Fruit fly (Drosophila melanogaster) whole organism, embryonic: ENCODE results near the gene Taf10.

Experiments
- BtbVII ChIP-seq: fragments of 200-800 bp; sonication (Bioruptor generic); optimal IDR thresholded peaks from 3 replicates; lab custom pipeline; 2017; ENCODE audit warnings: missing biosample characterization, mild to moderate bottlenecking, missing genetic modification characterization
- Bteb2 ChIP-seq: fragments of 200-800 bp; sonication (Bioruptor generic); optimal IDR thresholded peaks from 2 replicates; lab custom pipeline; 2016; ENCODE audit warnings: missing biosample characterization, missing genetic modification characterization
- CG12155 ChIP-seq: fragments of 200-800 bp; sonication (Bioruptor generic); optimal IDR thresholded peaks from 3 replicates; lab custom pipeline; 2016; ENCODE audit warnings: missing biosample characterization, missing genetic modification characterization
- CG12942 ChIP-seq: fragments of 200-800 bp; sonication (Bioruptor generic); optimal IDR thresholded peaks from 3 replicates; lab custom pipeline; 2016; ENCODE audit warnings: missing biosample characterization, missing genetic modification characterization
- CG13894 ChIP-seq: fragments of 200-800 bp; sonication (Bioruptor generic); optimal IDR thresholded peaks from 3 replicates; lab custom pipeline; 2018; ENCODE audit warnings: missing biosample characterization, mild to moderate bottlenecking, missing genetic modification characterization, moderate library complexity
- CG14710 ChIP-seq: fragments of 200-800 bp; sonication (Bioruptor generic); optimal IDR thresholded peaks from 3 replicates; lab custom pipeline; 2019; ENCODE audit warnings: missing biosample characterization, mild to moderate bottlenecking, missing genetic modification characterization, moderate library complexity
- CG1647 ChIP-seq: fragments of 200-800 bp; sonication (Bioruptor generic); optimal IDR thresholded peaks from 3 replicates; lab custom pipeline; 2016; ENCODE audit warnings: missing biosample characterization, missing genetic modification characterization
- CG1832 ChIP-seq: fragments of 200-800 bp; sonication (Bioruptor generic); optimal IDR thresholded peaks from 2 replicates; lab custom pipeline; 2017; ENCODE audit warnings: missing biosample characterization, mild to moderate bottlenecking, missing genetic modification characterization, inconsistent platforms
- CG4360 ChIP-seq: fragments of 200-800 bp; sonication (Bioruptor generic); IDR thresholded peaks from 2 replicates; pipeline ENCODE4 v1.3.6; 2022; ENCODE audit warnings: missing biosample characterization, missing genetic modification characterization
- CG5953 ChIP-seq: fragments of 200-800 bp; sonication (Bioruptor generic); IDR thresholded peaks from 2 replicates; pipeline ENCODE4 v1.3.6; 2022; ENCODE audit warnings: missing biosample characterization, missing genetic modification characterization
- CG6175 ChIP-seq: fragments of 200-800 bp; sonication (Bioruptor generic); IDR thresholded peaks from 3 replicates; pipeline ENCODE4 v1.3.6; 2022; ENCODE audit warnings: missing biosample characterization, missing genetic modification characterization
- CG7556 ChIP-seq: fragments of 200-800 bp; sonication (Bioruptor generic); optimal IDR thresholded peaks from 2 replicates; lab custom pipeline; 2017; ENCODE audit warnings: missing biosample characterization, mild to moderate bottlenecking, missing genetic modification characterization
- CG9727 ChIP-seq: fragments of 200-800 bp; sonication (Bioruptor generic); optimal IDR thresholded peaks from 3 replicates; lab custom pipeline; 2017; ENCODE audit warnings: missing biosample characterization, mild to moderate bottlenecking, missing genetic modification characterization
- CG9817 ChIP-seq: fragments of 200-800 bp; sonication (Bioruptor generic); optimal IDR thresholded peaks from 2 replicates; lab custom pipeline; 2018; ENCODE audit warnings: missing biosample characterization, mild to moderate bottlenecking, missing genetic modification characterization, moderate library complexity
- CrebB ChIP-seq: fragments of 200-800 bp; sonication (Bioruptor generic); optimal IDR thresholded peaks from 3 replicates; lab custom pipeline; 2018; ENCODE audit warnings: missing biosample characterization, mild to moderate bottlenecking, missing genetic modification characterization
- ERR ChIP-seq: fragments of 200-800 bp; sonication (Bioruptor generic); optimal IDR thresholded peaks from 2 replicates; lab custom pipeline; 2016; ENCODE audit warnings: missing biosample characterization, missing genetic modification characterization
- Fer2 ChIP-seq: fragments of 200-800 bp; sonication (Bioruptor generic); optimal IDR thresholded peaks from 2 replicates; lab custom pipeline; 2018; ENCODE audit warnings: missing biosample characterization, mild to moderate bottlenecking, missing genetic modification characterization, moderate library complexity
- GATAe ChIP-seq: fragments of 200-800 bp; sonication (Bioruptor generic); conservative IDR thresholded peaks from 2 replicates; pipeline ENCODE4 v1.3.6; 2022; ENCODE audit warnings: missing biosample characterization, missing genetic modification characterization
- HLHmδ ChIP-seq: fragments of 200-800 bp; sonication (Bioruptor generic); optimal IDR thresholded peaks from 2 replicates; lab custom pipeline; 2018; ENCODE audit warnings: missing biosample characterization, mild to moderate bottlenecking, missing genetic modification characterization, moderate library complexity
- Jarid2 ChIP-seq: fragments of 200-800 bp; sonication (Bioruptor generic); optimal IDR thresholded peaks from 3 replicates; lab custom pipeline; 2017; ENCODE audit warnings: mild to moderate bottlenecking, missing biosample characterization, missing genetic modification reagents, missing genetic modification characterization
- NC2α ChIP-seq: fragments of 200-800 bp; sonication (Bioruptor generic); optimal IDR thresholded peaks from 2 replicates; lab custom pipeline; 2016; ENCODE audit warnings: missing biosample characterization, missing genetic modification characterization
- Opbp ChIP-seq: fragments of 200-800 bp; sonication (Bioruptor generic); IDR thresholded peaks from 3 replicates; pipeline ENCODE4 v1.3.6; 2022; ENCODE audit warnings: missing biosample characterization, missing genetic modification characterization; ENCODE audit not compliant: partially characterized antibody
- Ptx1 ChIP-seq: fragments of 200-800 bp; sonication (Bioruptor generic); IDR thresholded peaks from 2 replicates; pipeline ENCODE4 v1.3.6; 2022; ENCODE audit warnings: missing biosample characterization, missing genetic modification characterization
- Sox100B ChIP-seq: fragments of 200-800 bp; sonication (Bioruptor generic); optimal IDR thresholded peaks from 3 replicates; lab custom pipeline; 2018; ENCODE audit warnings: missing biosample characterization, mild to moderate bottlenecking, missing genetic modification characterization
- Ssrp ChIP-seq: fragments of 200-800 bp; sonication (Bioruptor generic); optimal IDR thresholded peaks from 2 replicates; lab custom pipeline; 2018; ENCODE audit warnings: missing biosample characterization, mild to moderate bottlenecking, missing genetic modification characterization, moderate library complexity
- Taf1 ChIP-seq: fragments of 200-800 bp; sonication (Bioruptor generic); IDR thresholded peaks from 2 replicates; pipeline ENCODE4 v1.3.6; 2022; ENCODE audit warnings: missing biosample characterization, missing genetic modification characterization
- Tbp ChIP-seq: fragments of >200 bp; optimal IDR thresholded peaks from 2 replicates; lab custom pipeline; 2018; ENCODE audit warnings: missing biosample characterization, missing genetic modification characterization
- Trl ChIP-seq, 3 experiments: fragments of >200 bp in 2 of 3; fragments of 200-800 bp in 1 of 3; sonication (Bioruptor generic) in 1 of 3; optimal IDR thresholded peaks; 2 replicates in 1 of 3; 3 replicates in 2 of 3; lab custom pipeline; 2016 to 2017; ENCODE audit warnings: missing biosample characterization in 1 of 3, missing genetic modification characterization in 1 of 3
- amos ChIP-seq: fragments of 200-800 bp; sonication (Bioruptor generic); IDR thresholded peaks from 2 replicates; pipeline ENCODE4 v1.3.6; 2022; ENCODE audit warnings: missing biosample characterization, missing genetic modification characterization; ENCODE audit not compliant: partially characterized antibody
- cato ChIP-seq: fragments of 200-800 bp; sonication (Bioruptor generic); optimal IDR thresholded peaks from 2 replicates; lab custom pipeline; 2016; ENCODE audit warnings: missing biosample characterization, missing genetic modification characterization, borderline replicate concordance
- cg ChIP-seq: fragments of 200-800 bp; sonication (Bioruptor generic); optimal IDR thresholded peaks from 3 replicates; lab custom pipeline; 2019; ENCODE audit warnings: missing biosample characterization, mild to moderate bottlenecking, missing genetic modification characterization, moderate library complexity
- cwo ChIP-seq: fragments of 200-800 bp; sonication (Bioruptor generic); optimal IDR thresholded peaks from 3 replicates; lab custom pipeline; 2017; ENCODE audit warnings: missing biosample characterization, missing genetic modification characterization, mild to moderate bottlenecking, moderate library complexity, missing genetic modification reagents
- dimm ChIP-seq: fragments of 200-800 bp; sonication (Bioruptor generic); IDR thresholded peaks from 2 replicates; pipeline ENCODE4 v1.3.6; 2022; ENCODE audit warnings: missing biosample characterization, missing genetic modification characterization
- exex ChIP-seq: fragments of 200-800 bp; sonication (Bioruptor generic); optimal IDR thresholded peaks from 4 replicates; lab custom pipeline; 2018; ENCODE audit warnings: missing biosample characterization, mild to moderate bottlenecking, missing genetic modification characterization, moderate library complexity
- fd96Cb ChIP-seq: fragments of 200-800 bp; sonication (Bioruptor generic); optimal IDR thresholded peaks from 2 replicates; lab custom pipeline; 2018; ENCODE audit warnings: missing biosample characterization, mild to moderate bottlenecking, missing genetic modification characterization, moderate library complexity
- grau ChIP-seq: fragments of 200-800 bp; optimal IDR thresholded peaks from 3 replicates; lab custom pipeline; 2019; ENCODE audit warnings: missing biosample characterization, mild to moderate bottlenecking, missing genetic modification characterization, moderate library complexity
- grn ChIP-seq: fragments of 200-800 bp; sonication (Bioruptor generic); optimal IDR thresholded peaks from 3 replicates; lab custom pipeline; 2017; ENCODE audit warnings: missing biosample characterization, missing genetic modification characterization
- lbe ChIP-seq: fragments of 200-800 bp; sonication (Bioruptor generic); optimal IDR thresholded peaks from 2 replicates; lab custom pipeline; 2016; ENCODE audit warnings: missing biosample characterization, mild to moderate bottlenecking, missing genetic modification characterization
- lola ChIP-seq, 3 experiments: fragments of >200 bp in 2 of 3; fragments of 200-800 bp in 1 of 3; sonication (Bioruptor generic) in 1 of 3; optimal IDR thresholded peaks; 2 replicates each; lab custom pipeline; 2017 to 2019; ENCODE audit warnings: missing biosample characterization in 3 of 3, missing genetic modification characterization in 3 of 3, mild to moderate bottlenecking in 1 of 3, moderate library complexity in 1 of 3
- pfk ChIP-seq: fragments of 200-800 bp; sonication (Bioruptor generic); optimal IDR thresholded peaks from 2 replicates; lab custom pipeline; 2018; ENCODE audit warnings: missing biosample characterization, mild to moderate bottlenecking, missing genetic modification characterization, moderate library complexity
- pita ChIP-seq: fragments of 200-800 bp; sonication (Bioruptor generic); optimal IDR thresholded peaks from 2 replicates; lab custom pipeline; 2017; ENCODE audit warnings: missing biosample characterization, mild to moderate bottlenecking, missing genetic modification characterization
- prd ChIP-seq, 3 experiments: fragments of >200 bp in 2 of 3; fragments of 200-800 bp in 1 of 3; sonication (Bioruptor generic) in 1 of 3; optimal IDR thresholded peaks in 2 of 3; IDR thresholded peaks in 1 of 3; 2 replicates in 2 of 3; 3 replicates in 1 of 3; pipeline versions ENCODE4 v1.3.6 to Lab custom; 2017 to 2022; ENCODE audit warnings: missing biosample characterization in 1 of 3, missing genetic modification characterization in 1 of 3
- ro ChIP-seq: fragments of 200-800 bp; sonication (Bioruptor generic); IDR thresholded peaks from 2 replicates; pipeline ENCODE4 v1.3.6; 2022; ENCODE audit warnings: missing biosample characterization, missing genetic modification characterization
- zfh2 ChIP-seq: fragments of 200-800 bp; sonication (Bioruptor generic); optimal IDR thresholded peaks from 2 replicates; lab custom pipeline; 2016; ENCODE audit warnings: missing biosample characterization, missing genetic modification characterization

Taf10 gene

DNA sequence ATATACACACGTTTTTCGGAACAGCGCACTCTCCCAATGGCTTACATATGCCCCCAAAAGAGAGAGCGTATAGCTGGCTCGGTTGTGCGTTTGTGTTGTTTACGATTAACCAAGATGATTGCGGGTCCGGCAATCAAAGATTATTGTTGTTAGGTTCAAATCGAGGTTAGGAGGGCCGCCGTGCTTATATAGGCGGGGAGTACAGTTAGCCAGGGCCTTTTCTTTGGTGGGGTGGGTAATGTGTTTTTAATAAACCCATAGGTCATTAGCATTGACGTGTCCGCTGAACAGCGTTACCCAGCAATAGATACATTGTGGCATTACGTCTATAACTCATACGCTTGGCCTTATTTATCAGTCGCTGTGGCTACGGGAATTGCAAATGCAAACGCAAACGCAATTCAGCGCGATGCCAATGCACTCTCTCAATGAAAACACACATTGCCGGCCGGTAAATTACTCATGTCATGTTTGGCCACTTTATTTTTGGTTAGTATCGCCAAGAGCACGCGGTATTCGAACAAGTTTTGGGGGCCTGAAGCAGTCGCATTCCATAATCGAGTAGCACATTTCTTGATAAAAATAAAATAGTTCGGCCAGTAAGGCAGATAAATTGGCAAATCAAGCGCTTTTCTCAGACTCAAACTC, 13.8 kb upstream of the Taf10 start (continued):
- TF ChIP-seq exex: peak; percentile 70
- peak; percentile 45 for TF ChIP-seq grn (GFP tag; lab: Kevin White, UChicago)
- TF ChIP-seq NC2α (GFP tag; lab: Kevin White, UChicago): no peak
- TF ChIP-seq Trl (optimal IDR thresholded peaks at IDR 0.05; lab: Kevin White, UChicago): peak in 1 of 2 experiments; percentile 45
- no peak for TF ChIP-seq Trl (GFP tag; optimal IDR thresholded peaks at IDR 0.05; lab: Kevin White, UChicago)

DNA sequence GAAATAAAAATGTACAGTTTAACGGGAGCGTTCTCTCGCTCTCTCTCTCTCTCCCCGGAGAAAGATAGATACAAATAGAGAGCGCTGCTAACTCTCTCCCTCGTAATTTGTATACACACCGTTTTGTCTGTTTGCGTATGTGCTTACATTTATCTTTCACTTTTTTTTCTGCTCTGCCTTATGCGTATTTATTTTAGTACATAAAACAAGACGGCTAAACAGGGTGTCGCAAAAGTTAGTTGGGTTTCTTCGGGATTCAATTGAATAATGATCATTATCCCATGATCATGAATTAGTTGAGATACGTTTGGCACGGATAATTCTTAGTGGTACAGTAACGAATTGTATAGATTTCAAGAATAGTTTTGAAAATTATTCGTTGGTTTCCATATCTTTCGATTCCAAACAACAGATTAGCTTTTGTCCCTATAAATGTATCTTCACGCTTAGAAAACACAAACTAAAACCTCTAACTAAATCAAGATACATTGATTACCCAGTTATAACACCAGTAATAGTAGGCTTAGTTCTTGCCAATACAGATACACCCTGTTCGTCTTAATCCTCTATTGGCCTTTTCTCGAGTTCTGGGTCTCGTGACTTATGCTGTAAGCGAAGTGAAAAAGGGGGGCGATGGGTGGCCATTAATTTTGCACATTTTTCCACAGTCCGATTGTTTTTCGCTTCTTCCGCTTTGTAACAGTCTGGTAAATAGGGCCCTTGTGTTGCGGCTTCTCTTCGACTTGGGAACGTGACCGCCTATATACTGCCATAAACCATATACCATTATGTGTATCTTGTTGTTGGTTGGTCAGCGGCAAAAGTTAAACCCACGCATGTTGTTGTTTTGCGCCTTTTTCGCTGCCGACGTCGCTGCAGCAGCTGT, 13.0 kb upstream of the Taf10 start:
- TF ChIP-seq pita (GFP tag; lab: Kevin White, UChicago): no peak
- peak; percentile 80 for TF ChIP-seq zfh2
- peak; percentile 94 for TF ChIP-seq CG7556 (GFP tag; lab: Kevin White, UChicago)
- no peak for TF ChIP-seq prd (optimal IDR thresholded peaks at IDR 0.05; lab: Kevin White, UChicago)
- no peak for TF ChIP-seq prd (GFP tag; IDR thresholded peaks at IDR 0.05; lab: Robert Waterston, UW)
- TF ChIP-seq lbe: no peak
- TF ChIP-seq GATAe (GFP tag; lab: Robert Waterston, UW): no peak
- no peak for TF ChIP-seq cg (GFP tag; lab: Kevin White, UChicago)
- peak; percentile 63 for TF ChIP-seq pfk (GFP tag; lab: Kevin White, UChicago)
- peak; percentile 86 for TF ChIP-seq grau (tag; lab: Kevin White, UChicago)
- peak in 1 of 3 experiments; percentile 77 for TF ChIP-seq lola (GFP tag; optimal IDR thresholded peaks at IDR 0.05; lab: Kevin White, UChicago)
- TF ChIP-seq CrebB (tag; lab: Kevin White, UChicago): peak; percentile 79
- TF ChIP-seq Fer2 (tag; lab: Kevin White, UChicago): peak; percentile 73
- TF ChIP-seq CG6175 (GFP tag; lab: Robert Waterston, UW): no peak
- no peak for TF ChIP-seq Tbp (GFP tag; lab: Kevin White, UChicago)
- no peak for TF ChIP-seq dimm (GFP tag; lab: Robert Waterston, UW)
- no peak for TF ChIP-seq CG5953 (GFP tag; lab: Robert Waterston, UW)
- no peak for TF ChIP-seq CG4360 (GFP tag; lab: Robert Waterston, UW)
- TF ChIP-seq CG1832 (GFP tag; lab: Kevin White, UChicago): no peak
- peak; percentile 91 for TF ChIP-seq Sox100B (GFP tag; lab: Kevin White, UChicago)
- no peak for TF ChIP-seq Ptx1 (GFP tag; lab: Robert Waterston, UW)
- TF ChIP-seq CG12942: peak; percentile 43
- peak; percentile 95 for TF ChIP-seq cwo
- TF ChIP-seq CG9817 (tag; lab: Kevin White, UChicago): peak; percentile 79
- TF ChIP-seq Opbp: no peak
- peak; percentile 65 for TF ChIP-seq NC2α (GFP tag; lab: Kevin White, UChicago)
- TF ChIP-seq CG14710 (tag; lab: Kevin White, UChicago): peak; percentile 76
- TF ChIP-seq CG12155: peak; percentile 62
- no peak for TF ChIP-seq amos (GFP tag; lab: Robert Waterston, UW)
- peak; percentile 85 for TF ChIP-seq CG9727 (GFP tag; lab: Kevin White, UChicago)
- TF ChIP-seq Taf1 (GFP tag; lab: Robert Waterston, UW): no peak
- TF ChIP-seq cato (GFP tag; lab: Kevin White, UChicago): peak; percentile 75
- TF ChIP-seq CG13894 (tag; lab: Kevin White, UChicago): peak; percentile 82
- peak; percentile 66 for TF ChIP-seq Bteb2 (GFP tag; lab: Kevin White, UChicago)
- peak; percentile 76 for TF ChIP-seq Ssrp (tag; lab: Kevin White, UChicago)
- peak; percentile 82 for TF ChIP-seq HLHmδ
- peak; percentile 58 for TF ChIP-seq CG1647 (GFP tag; lab: Kevin White, UChicago)
- TF ChIP-seq ro (GFP tag; lab: Robert Waterston, UW): no peak
- TF ChIP-seq ERR (GFP tag; lab: Kevin White, UChicago): peak; percentile 0
- peak; percentile 93 for TF ChIP-seq BtbVII (GFP tag; lab: Kevin White, UChicago)
- TF ChIP-seq fd96Cb (tag; lab: Kevin White, UChicago): peak; percentile 61
- TF ChIP-seq Jarid2: peak; percentile 56
